Worm (Caenorhabditis elegans) whole organism, young adult: ENCODE data around the gene Y26G10.4.

Experiments
- B0019.2 ChIP-seq: fragments of 200-800 bp; sonication (Bioruptor generic); conservative IDR thresholded peaks from 2 replicates; pipeline ENCODE4 v1.3.6; 2022; ENCODE audit warnings: missing genetic modification reagents, missing genetic modification characterization, missing compliant biosample characterization
- B0261.1 ChIP-seq: sonication (generic microtip); optimal IDR thresholded peaks from 2 replicates; lab custom pipeline; 2016; ENCODE audit warnings: mild to moderate bottlenecking, missing genetic modification characterization, moderate library complexity, missing compliant biosample characterization
- C17E4.6 ChIP-seq: fragments of 200-800 bp; sonication (Bioruptor generic); IDR thresholded peaks from 2 replicates; pipeline ENCODE4 v1.3.6; 2022; ENCODE audit warnings: missing genetic modification reagents, missing genetic modification characterization, missing compliant biosample characterization
- F22D6.2 ChIP-seq: sonication (generic microtip); optimal IDR thresholded peaks from 2 replicates; lab custom pipeline; 2016; ENCODE audit warnings: mild to moderate bottlenecking, missing genetic modification characterization, missing compliant biosample characterization
- F23B12.7 ChIP-seq: sonication (generic microtip); optimal IDR thresholded peaks from 2 replicates; lab custom pipeline; 2017; ENCODE audit warnings: missing genetic modification characterization, mild to moderate bottlenecking, missing compliant biosample characterization, antibody characterized with exemption, moderate library complexity; ENCODE audit not compliant: insufficient read depth
- F33H1.4 ChIP-seq: fragments of 200-800 bp; sonication (Bioruptor generic); IDR thresholded peaks from 2 replicates; pipeline ENCODE4 v1.3.6; 2022; ENCODE audit warnings: missing genetic modification reagents, missing genetic modification characterization, missing compliant biosample characterization
- F49E8.2 ChIP-seq: sonication (generic microtip); optimal IDR thresholded peaks from 3 replicates; lab custom pipeline; 2017; ENCODE audit warnings: missing genetic modification characterization, mild to moderate bottlenecking, missing compliant biosample characterization, antibody characterized with exemption, moderate library complexity; ENCODE audit not compliant: insufficient read depth
- F55B11.4 ChIP-seq: sonication (generic microtip); optimal IDR thresholded peaks from 2 replicates; lab custom pipeline; 2016; ENCODE audit warnings: missing compliant biosample characterization, missing genetic modification characterization, borderline replicate concordance; ENCODE audit not compliant: insufficient read depth
- F57C9.4 ChIP-seq: sonication (generic microtip); optimal IDR thresholded peaks from 2 replicates; lab custom pipeline; 2017; ENCODE audit warnings: mild to moderate bottlenecking, missing genetic modification characterization, missing compliant biosample characterization
- K11D2.4 ChIP-seq: fragments of 200-800 bp; sonication (Bioruptor generic); IDR thresholded peaks from 2 replicates; pipeline ENCODE4 v1.3.6; 2022; ENCODE audit warnings: missing genetic modification reagents, missing genetic modification characterization, missing compliant biosample characterization
- Y53G8AR.9 ChIP-seq: fragments of 200-800 bp; sonication (Bioruptor generic); conservative IDR thresholded peaks from 2 replicates; pipeline ENCODE4 v1.3.6; 2022; ENCODE audit warnings: missing genetic modification reagents, missing genetic modification characterization, missing compliant biosample characterization
- Y67H2A.10 ChIP-seq: fragments of 200-800 bp; sonication (Bioruptor generic); conservative IDR thresholded peaks from 2 replicates; pipeline ENCODE4 v1.3.6; 2022; ENCODE audit warnings: missing genetic modification reagents, missing genetic modification characterization, missing compliant biosample characterization
- Y95B8A.8 ChIP-seq: fragments of 200-800 bp; sonication (Bioruptor generic); IDR thresholded peaks from 2 replicates; pipeline ENCODE4 v1.3.6; 2022; ENCODE audit warnings: missing genetic modification reagents, missing genetic modification characterization, missing compliant biosample characterization
- ama-1 ChIP-seq, 3 experiments: fragments of 150-350 bp in 1 of 3; sonication (generic microtip) in 2 of 3; optimal IDR thresholded peaks; 2 replicates each; lab custom pipeline; 2014 to 2018; ENCODE audit warnings: missing biosample characterization in 2 of 3, missing genetic modification characterization in 2 of 3, missing genetic modification reagents in 2 of 3
- atf-7 ChIP-seq: sonication (generic microtip); optimal IDR thresholded peaks from 2 replicates; lab custom pipeline; 2017; ENCODE audit warnings: mild to moderate bottlenecking, missing genetic modification characterization, missing compliant biosample characterization
- attf-3 ChIP-seq: fragments of 200-800 bp; sonication (Bioruptor generic); conservative IDR thresholded peaks from 2 replicates; pipeline ENCODE4 v1.3.6; 2022; ENCODE audit warnings: missing genetic modification reagents, missing genetic modification characterization, missing compliant biosample characterization
- attf-5 ChIP-seq: fragments of 200-800 bp; sonication (Bioruptor generic); optimal IDR thresholded peaks from 2 replicates; lab custom pipeline; 2018; ENCODE audit warnings: mild to moderate bottlenecking, missing genetic modification characterization, missing compliant biosample characterization
- ccch-3 ChIP-seq: fragments of 200-800 bp; sonication (Bioruptor generic); optimal IDR thresholded peaks from 2 replicates; lab custom pipeline; 2018; ENCODE audit warnings: mild to moderate bottlenecking, missing genetic modification characterization, missing compliant biosample characterization
- cebp-2 ChIP-seq: fragments of 200-800 bp; sonication (Bioruptor generic); IDR thresholded peaks from 2 replicates; pipeline ENCODE4 v1.3.6; 2022; ENCODE audit warnings: missing genetic modification characterization, missing compliant biosample characterization
- ceh-58 ChIP-seq: fragments of 200-800 bp; sonication (Bioruptor generic); IDR thresholded peaks from 2 replicates; pipeline ENCODE4 v1.3.6; 2022; ENCODE audit warnings: missing genetic modification characterization, missing compliant biosample characterization
- chd-7 ChIP-seq: sonication (generic microtip); optimal IDR thresholded peaks from 2 replicates; lab custom pipeline; 2016; ENCODE audit warnings: mild to moderate bottlenecking, missing genetic modification characterization, moderate library complexity, missing compliant biosample characterization
- dox-1 ChIP-seq: fragments of 200-800 bp; sonication (Bioruptor generic); IDR thresholded peaks from 2 replicates; pipeline ENCODE4 v1.3.6; 2022; ENCODE audit warnings: missing genetic modification reagents, missing genetic modification characterization, missing compliant biosample characterization
- dpl-1 ChIP-seq: fragments of 150-350 bp; optimal IDR thresholded peaks from 2 replicates; lab custom pipeline; 2014; ENCODE audit warnings: missing biosample characterization, missing genetic modification reagents, missing genetic modification characterization
- efl-1 ChIP-seq: fragments of 150-350 bp; optimal IDR thresholded peaks from 2 replicates; lab custom pipeline; 2014; ENCODE audit warnings: missing biosample characterization, missing genetic modification reagents, missing genetic modification characterization
- egrh-3 ChIP-seq: fragments of 200-800 bp; sonication (Bioruptor generic); IDR thresholded peaks from 2 replicates; pipeline ENCODE4 v1.3.6; 2022; ENCODE audit warnings: missing genetic modification reagents, missing genetic modification characterization, missing compliant biosample characterization
- ets-4 ChIP-seq: fragments of 200-800 bp; sonication (Bioruptor generic); optimal IDR thresholded peaks from 2 replicates; lab custom pipeline; 2018; ENCODE audit warnings: mild to moderate bottlenecking, missing genetic modification characterization, missing compliant biosample characterization
- gei-17 ChIP-seq: fragments of 200-800 bp; sonication (Bioruptor generic); optimal IDR thresholded peaks from 2 replicates; lab custom pipeline; 2018; ENCODE audit warnings: mild to moderate bottlenecking, missing genetic modification characterization, missing compliant biosample characterization
- hlh-26 ChIP-seq: fragments of 200-800 bp; sonication (Bioruptor generic); conservative IDR thresholded peaks from 2 replicates; pipeline ENCODE4 v1.3.6; 2022; ENCODE audit warnings: missing genetic modification reagents, missing genetic modification characterization, missing compliant biosample characterization
- hrde-1 ChIP-seq: sonication (generic microtip); optimal IDR thresholded peaks from 2 replicates; lab custom pipeline; 2016; ENCODE audit warnings: missing genetic modification characterization, mild to moderate bottlenecking, missing compliant biosample characterization, moderate library complexity, missing genotype, missing genetic modification reagents, borderline replicate concordance
- lin-54 ChIP-seq: fragments of 200-800 bp; sonication (Bioruptor generic); optimal IDR thresholded peaks from 2 replicates; lab custom pipeline; 2018; ENCODE audit warnings: mild to moderate bottlenecking, missing genetic modification characterization, missing compliant biosample characterization
- madf-10 ChIP-seq: sonication (generic microtip); optimal IDR thresholded peaks from 2 replicates; lab custom pipeline; 2016; ENCODE audit warnings: mild to moderate bottlenecking, missing genetic modification characterization, missing compliant biosample characterization
- madf-3 ChIP-seq: fragments of 200-800 bp; sonication (Bioruptor generic); IDR thresholded peaks from 2 replicates; pipeline ENCODE4 v1.3.6; 2022; ENCODE audit warnings: missing genetic modification reagents, missing genetic modification characterization, missing compliant biosample characterization
- nhr-179 ChIP-seq: sonication (generic microtip); optimal IDR thresholded peaks from 2 replicates; lab custom pipeline; 2016; ENCODE audit warnings: mild to moderate bottlenecking, missing genetic modification characterization, missing compliant biosample characterization
- nhr-90 ChIP-seq: sonication (generic microtip); optimal IDR thresholded peaks from 2 replicates; lab custom pipeline; 2016; ENCODE audit warnings: missing genotype, mild to moderate bottlenecking, missing genetic modification characterization, missing compliant biosample characterization
- rec-8 ChIP-seq, 2 experiments: sonication (generic microtip); optimal IDR thresholded peaks; 2 replicates each; lab custom pipeline; 2016; ENCODE audit warnings: mild to moderate bottlenecking in 2 of 2, missing genetic modification characterization in 2 of 2, missing genetic modification reagents in 2 of 2, missing genotype in 2 of 2, missing biosample characterization in 1 of 2, missing compliant biosample characterization in 1 of 2, moderate library complexity in 1 of 2
- repo-1 ChIP-seq: sonication (generic microtip); optimal IDR thresholded peaks from 2 replicates; lab custom pipeline; 2017; ENCODE audit warnings: mild to moderate bottlenecking, missing genetic modification characterization, missing compliant biosample characterization
- rpc-1 ChIP-seq, 2 experiments: fragments of 150-350 bp in 1 of 2; sonication (generic microtip) in 1 of 2; optimal IDR thresholded peaks; 2 replicates each; lab custom pipeline; 2014 to 2018; ENCODE audit warnings: missing biosample characterization in 1 of 2, missing genetic modification characterization in 1 of 2, missing genetic modification reagents in 1 of 2, missing genotype in 1 of 2
- snpc-4 ChIP-seq, 5 experiments: fragments of 150-350 bp in 1 of 5; sonication (generic microtip) in 4 of 5; optimal IDR thresholded peaks; 2 replicates each; lab custom pipeline; 2014 to 2018; ENCODE audit warnings: missing genetic modification characterization in 5 of 5, missing biosample characterization in 3 of 5, antibody characterized with exemption in 2 of 5, mild to moderate bottlenecking in 2 of 5, missing compliant biosample characterization in 2 of 5, missing genotype in 2 of 5, moderate library complexity in 2 of 5, missing genetic modification reagents in 1 of 5
- unc-130 ChIP-seq: sonication (generic microtip); optimal IDR thresholded peaks from 2 replicates; lab custom pipeline; 2016; ENCODE audit warnings: missing genetic modification reagents, missing genetic modification characterization, missing compliant biosample characterization
- zfh-2 ChIP-seq: fragments of 200-800 bp; sonication (Bioruptor generic); conservative IDR thresholded peaks from 2 replicates; pipeline ENCODE4 v1.3.6; 2022; ENCODE audit warnings: missing genetic modification reagents, missing genetic modification characterization, missing compliant biosample characterization
- ztf-28 ChIP-seq: fragments of 200-800 bp; sonication (Bioruptor generic); IDR thresholded peaks from 2 replicates; pipeline ENCODE4 v1.3.6; 2022; ENCODE audit warnings: missing genetic modification reagents, missing genetic modification characterization, missing compliant biosample characterization

Y26G10.4 gene

DNA sequence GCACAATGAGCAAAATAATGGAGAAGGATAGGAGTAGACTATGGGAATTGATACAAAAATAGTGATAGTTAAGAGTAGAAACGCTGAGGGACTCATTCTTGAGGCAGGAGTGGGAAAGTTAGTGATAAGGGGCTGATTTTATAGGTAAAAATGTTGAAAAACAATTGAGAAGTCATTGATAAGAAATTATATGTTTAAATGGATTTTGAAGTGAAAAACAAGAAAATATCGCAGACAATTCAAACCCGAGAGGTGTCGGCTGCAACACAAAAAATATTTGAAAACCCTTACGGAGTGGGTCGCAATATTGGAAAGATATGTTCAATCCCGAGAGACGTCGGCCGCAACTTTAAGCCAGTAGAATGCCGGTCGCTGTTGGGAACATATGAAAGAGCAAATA, 2.2 kb downstream of the Y26G10.4 start, which contains the start of gene spp-29:
spp-29 (minus strand) TSS at position 101 of the 400 bp plus-strand sequence.
- TF ChIP-seq hrde-1 (no peak), chd-7 (no peak), rpc-1 (optimal IDR thresholded peaks at IDR 0.05; lab: Kevin White, UChicago) (no peak), rpc-1 (tag; optimal IDR thresholded peaks at IDR 0.05; lab: Kevin White, UChicago) (no peak), ceh-58 (no peak), F49E8.2 (tag; lab: Kevin White, UChicago) (no peak), madf-3 (GFP tag; lab: Robert Waterston, UW) (no peak), nhr-179 (tag; lab: Kevin White, UChicago) (no peak), rec-8 (tag; optimal IDR thresholded peaks at IDR 0.05; lab: Kevin White, UChicago) (no peak), ccch-3 (GFP tag; lab: Kevin White, UChicago) (no peak), B0019.2 (GFP tag; lab: Robert Waterston, UW) (no peak), egrh-3 (no peak), cebp-2 (GFP tag; lab: Robert Waterston, UW) (no peak), Y53G8AR.9 (GFP tag; lab: Robert Waterston, UW) (no peak), F55B11.4 (no peak), snpc-4 (GFP tag; optimal IDR thresholded peaks at IDR 0.05; lab: Kevin White, UChicago) (no peak), snpc-4 (tag; optimal IDR thresholded peaks at IDR 0.05; lab: Kevin White, UChicago) (no peak), gei-17 (GFP tag; lab: Kevin White, UChicago) (no peak), C17E4.6 (GFP tag; lab: Robert Waterston, UW) (no peak)

DNA sequence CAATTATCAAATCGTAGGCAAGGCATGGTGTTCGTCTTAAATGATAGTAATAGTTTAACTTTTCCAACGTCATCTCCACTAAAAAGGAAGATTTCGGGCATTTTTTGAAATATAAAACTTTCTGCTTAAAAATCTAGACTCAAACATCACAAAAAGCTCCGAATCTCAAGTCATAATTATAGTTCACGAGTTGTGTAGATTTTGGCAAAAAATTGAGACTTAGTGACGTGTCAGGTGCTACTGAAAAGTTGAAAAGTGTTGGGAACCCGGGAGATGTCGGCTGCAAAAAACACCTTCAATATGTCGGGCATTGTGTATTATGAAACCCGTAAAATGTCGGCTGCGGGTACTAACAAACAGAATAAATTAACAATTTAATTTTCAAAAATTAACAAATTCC, 3.2 kb downstream of the Y26G10.4 start, which contains the start of gene Y26G10.1:
Y26G10.1 (minus strand) TSS at position 101 of the 400 bp plus-strand sequence.
- TF ChIP-seq F22D6.2 (tag; lab: Kevin White, UChicago) = no peak
- no peak for TF ChIP-seq hrde-1
- TF ChIP-seq ama-1 (optimal IDR thresholded peaks at IDR 0.05; lab: Kevin White, UChicago) = no peak
- TF ChIP-seq ama-1 (GFP tag; optimal IDR thresholded peaks at IDR 0.05; lab: Kevin White, UChicago) = no peak
- no peak for TF ChIP-seq zfh-2 (GFP tag; lab: Robert Waterston, UW)
- TF ChIP-seq F57C9.4 (tag; lab: Kevin White, UChicago) = no peak
- TF ChIP-seq repo-1 (tag; lab: Kevin White, UChicago) = no peak
- TF ChIP-seq B0261.1 = no peak
- TF ChIP-seq hlh-26 (GFP tag; lab: Robert Waterston, UW) = no peak
- no peak for TF ChIP-seq K11D2.4 (GFP tag; lab: Robert Waterston, UW)
- no peak for TF ChIP-seq dpl-1 (GFP tag; lab: Kevin White, UChicago)
- TF ChIP-seq lin-54 (GFP tag; lab: Kevin White, UChicago) = no peak

- TF ChIP-seq ztf-28 (GFP tag; lab: Robert Waterston, UW) (no peak), F55B11.4 (no peak), efl-1 (GFP tag; lab: Kevin White, UChicago) (no peak), unc-130 (GFP tag; lab: Kevin White, UChicago) (no peak), attf-3 (GFP tag; lab: Robert Waterston, UW) (no peak)
Observed at ce11 chrV:17694260-17694659, 4.7 kb downstream of the Y26G10.4 start.

- no peak for TF ChIP-seq chd-7
- no peak for TF ChIP-seq dox-1 (GFP tag; lab: Robert Waterston, UW)
- no peak for TF ChIP-seq madf-10
- no peak for TF ChIP-seq F23B12.7 (tag; lab: Kevin White, UChicago)
- TF ChIP-seq nhr-90 (tag; lab: Kevin White, UChicago) = no peak
- TF ChIP-seq attf-5 = no peak
- TF ChIP-seq egrh-3 = no peak
- no peak for TF ChIP-seq F55B11.4
- TF ChIP-seq F33H1.4 = no peak
- TF ChIP-seq ets-4 (GFP tag; lab: Kevin White, UChicago) = no peak
- TF ChIP-seq F22D6.2 (tag; lab: Kevin White, UChicago) = no peak
- TF ChIP-seq Y95B8A.8 (GFP tag; lab: Robert Waterston, UW) = no peak
- TF ChIP-seq Y67H2A.10 (GFP tag; lab: Robert Waterston, UW) = no peak
- no peak for TF ChIP-seq atf-7
- TF ChIP-seq, all 124 proteins: peak for 0
Observed at ce11 chrV:17690922-17691321, 8.1 kb downstream of the Y26G10.4 start, which contains the start of gene F59A1.13. Gene F59A1.13 (minus strand): TSS chrV:17691022.
